Worm (Caenorhabditis elegans): ENCODE measurements around the gene prp-3.

The prp-3 gene

DNA sequence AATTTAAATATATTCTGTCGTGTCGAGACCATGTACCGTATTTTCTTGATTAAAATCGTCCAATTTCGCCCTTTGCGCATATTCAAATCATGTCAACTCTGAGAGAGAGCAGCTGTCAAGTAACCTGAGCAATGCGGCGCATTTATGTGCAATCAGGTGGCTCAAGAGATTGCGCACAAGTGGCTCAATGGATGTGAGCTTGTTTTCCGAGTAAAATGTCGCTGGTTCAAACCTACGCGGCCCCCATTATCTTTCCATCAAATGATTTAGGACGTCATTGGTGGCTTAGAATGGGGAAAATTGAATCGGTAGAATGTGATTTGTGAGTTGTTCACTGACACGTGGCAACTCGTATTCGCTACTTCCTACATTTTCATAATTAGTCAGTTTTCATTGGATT is 4.3 kb upstream of the prp-3 start:
- TF ChIP-seq vab-7 (GFP tag; IDR thresholded peaks at IDR 0.05) (no peak), duxl-1 (tag; optimal IDR thresholded peaks at IDR 0.05; ENCODE audit: poor library complexity) (no peak), zip-2 (tag; optimal IDR thresholded peaks at IDR 0.05) (no peak), ceh-32 (tag; optimal IDR thresholded peaks at IDR 0.05; ENCODE audit: poor library complexity) (no peak), F10B5.3 (tag; optimal IDR thresholded peaks at IDR 0.05) (no peak), lin-29 (GFP tag; IDR thresholded peaks at IDR 0.05) (no peak), Y5F2A.4 (GFP tag; optimal IDR thresholded peaks at IDR 0.05) (no peak), attf-4 (tag; optimal IDR thresholded peaks at IDR 0.05) (no peak), Y105C5A.15 (GFP tag; IDR thresholded peaks at IDR 0.05) (no peak), ceh-20 (GFP tag; IDR thresholded peaks at IDR 0.05) (no peak), tag-97 (GFP tag; IDR thresholded peaks at IDR 0.05) (no peak), ctbp-1 (GFP tag; IDR thresholded peaks at IDR 0.05) (no peak), ceh-44 (GFP tag; IDR thresholded peaks at IDR 0.05) (peak; percentile 52; the same call in 1 of the 2 replicates), ztf-11 (tag; optimal IDR thresholded peaks at IDR 0.05) (no peak), saeg-2 (GFP tag; IDR thresholded peaks at IDR 0.05) (no peak), nhr-11 (tag; optimal IDR thresholded peaks at IDR 0.05) (peak; percentile 41), daf-19 (GFP tag; conservative IDR thresholded peaks at IDR 0.05) (no peak), lin-15B (tag; optimal IDR thresholded peaks at IDR 0.05) (no peak), F37D6.2 (tag; optimal IDR thresholded peaks at IDR 0.05) (no peak), cey-2 (tag; optimal IDR thresholded peaks at IDR 0.05; ENCODE audit: borderline replicate concordance, insufficient read depth) (no peak), Y48G9A.11 (GFP tag; IDR thresholded peaks at IDR 0.05) (no peak), egl-43 (GFP tag; IDR thresholded peaks at IDR 0.05) (0 out of 2 replicates have a peak, but pooled peaks have one; percentile 66), mxl-3 (GFP tag; optimal IDR thresholded peaks at IDR 0.05) (no peak), hmg-1.1 (GFP tag; IDR thresholded peaks at IDR 0.05) (no peak), ZK337.2 (GFP tag; IDR thresholded peaks at IDR 0.05) (no peak), unc-130 (GFP tag; optimal IDR thresholded peaks at IDR 0.05) (no peak), D1046.2 (GFP tag; IDR thresholded peaks at IDR 0.05) (no peak), R02D3.7 (tag; optimal IDR thresholded peaks at IDR 0.05) (no peak), pqm-1 (tag; optimal IDR thresholded peaks at IDR 0.05) (no peak), aha-1 (tag) (no peak), nhr-42 (GFP tag; IDR thresholded peaks at IDR 0.05) (no peak), daf-16 (GFP tag; optimal IDR thresholded peaks at IDR 0.05) (no peak), daf-16 (tag; optimal IDR thresholded peaks at IDR 0.05) (peak; percentile 18), skn-1 (tag; optimal IDR thresholded peaks at IDR 0.05) (no peak), lin-39 (tag; optimal IDR thresholded peaks at IDR 0.05) (no peak), zfp-3 (GFP tag; conservative IDR thresholded peaks at IDR 0.05) (no peak), fkh-10 (GFP tag; optimal IDR thresholded peaks at IDR 0.05) (no peak), nhr-10 (tag; optimal IDR thresholded peaks at IDR 0.05) (no peak), dmd-8 (GFP tag; IDR thresholded peaks at IDR 0.05) (no peak), jun-1 (tag; optimal IDR thresholded peaks at IDR 0.05) (no peak), hif-1 (tag; optimal IDR thresholded peaks at IDR 0.05) (no peak), fos-1 (tag; optimal IDR thresholded peaks at IDR 0.05) (no peak), dmd-9 (GFP tag; IDR thresholded peaks at IDR 0.05) (0 out of 2 replicates have a peak, but pooled peaks have one; percentile 28), rbr-2 (tag; optimal IDR thresholded peaks at IDR 0.05) (peak; percentile 13), mdl-1 (tag; optimal IDR thresholded peaks at IDR 0.05) (no peak), lsy-2 (tag; optimal IDR thresholded peaks at IDR 0.05) (peak in 1 of 2 experiments; percentile 20), lin-1 (GFP tag; IDR thresholded peaks at IDR 0.05) (no peak), daf-8 (GFP tag; IDR thresholded peaks at IDR 0.05) (no peak), nhr-48 (tag; optimal IDR thresholded peaks at IDR 0.05) (no peak), nhr-111 (GFP tag; optimal IDR thresholded peaks at IDR 0.05) (no peak), dpl-1 (GFP tag; optimal IDR thresholded peaks at IDR 0.05) (no peak), tra-1 (GFP tag; IDR thresholded peaks at IDR 0.05) (no peak), sdz-12 (GFP tag; optimal IDR thresholded peaks at IDR 0.05) (no peak)

All from whole organism, L4 larva.